Fruit fly (Drosophila melanogaster) whole organism, prepupa: ENCODE measurements around the gene Nna1.
A peak's percentile ranks its signal among the peaks of the same experiment; 100 is the strongest.

Experiments
- CG10669 ChIP-seq: fragments of 200-800 bp; sonication (Bioruptor generic); optimal IDR thresholded peaks from 3 replicates; lab custom pipeline; 2018; ENCODE audit warnings: missing biosample characterization, mild to moderate bottlenecking, missing genetic modification characterization, moderate library complexity
- CG11294 ChIP-seq: fragments of 200-800 bp; sonication (Bioruptor generic); IDR thresholded peaks from 2 replicates; pipeline ENCODE4 v1.3.6; 2022; ENCODE audit warnings: missing biosample characterization, missing genetic modification characterization
- CG11762 ChIP-seq: fragments of 200-800 bp; sonication (Bioruptor generic); optimal IDR thresholded peaks from 3 replicates; lab custom pipeline; 2016; ENCODE audit warnings: missing biosample characterization, missing genetic modification characterization; ENCODE audit not compliant: insufficient read depth
- CG11902 ChIP-seq: fragments of 200-800 bp; sonication (Bioruptor generic); optimal IDR thresholded peaks from 3 replicates; lab custom pipeline; 2016; ENCODE audit warnings: missing biosample characterization, missing genetic modification characterization
- CG15336 ChIP-seq: fragments of 200-800 bp; sonication (Bioruptor generic); IDR thresholded peaks from 2 replicates; pipeline ENCODE4 v1.3.6; 2022; ENCODE audit warnings: missing biosample characterization, missing genetic modification characterization
- CG3032 ChIP-seq: fragments of 200-800 bp; optimal IDR thresholded peaks from 2 replicates; lab custom pipeline; 2019; ENCODE audit warnings: missing biosample characterization, mild to moderate bottlenecking, missing genetic modification characterization, moderate library complexity
- CG32006 ChIP-seq: fragments of 200-800 bp; sonication (Bioruptor generic); optimal IDR thresholded peaks from 3 replicates; lab custom pipeline; 2017; ENCODE audit warnings: missing biosample characterization, mild to moderate bottlenecking, missing genetic modification characterization
- CG6163 ChIP-seq: fragments of 200-800 bp; sonication (Bioruptor generic); IDR thresholded peaks from 3 replicates; pipeline ENCODE4 v1.3.6; 2022; ENCODE audit warnings: missing biosample characterization, missing genetic modification characterization
- CG6854 ChIP-seq: fragments of 200-800 bp; sonication (Bioruptor generic); optimal IDR thresholded peaks from 2 replicates; lab custom pipeline; 2017; ENCODE audit warnings: missing biosample characterization, mild to moderate bottlenecking, missing genetic modification characterization
- CG7368 ChIP-seq: fragments of 200-800 bp; sonication (Bioruptor generic); optimal IDR thresholded peaks from 3 replicates; lab custom pipeline; 2016; ENCODE audit warnings: missing biosample characterization, missing genetic modification characterization
- CG8119 ChIP-seq: fragments of 200-800 bp; sonication (Bioruptor generic); IDR thresholded peaks from 3 replicates; pipeline ENCODE4 v1.3.6; 2022; ENCODE audit warnings: missing biosample characterization, missing genetic modification characterization
- CG8632 ChIP-seq: fragments of 200-800 bp; sonication (Bioruptor generic); optimal IDR thresholded peaks from 3 replicates; lab custom pipeline; 2016; ENCODE audit warnings: missing biosample characterization, missing genetic modification characterization
- Eip78C ChIP-seq: fragments of 200-800 bp; sonication (Bioruptor generic); peaks from one replicate; lab custom pipeline; 2016; ENCODE audit warnings: missing biosample characterization, missing genetic modification characterization
- Eip93F ChIP-seq: fragments of 200-800 bp; sonication (Bioruptor generic); optimal IDR thresholded peaks from 2 replicates; lab custom pipeline; 2016; ENCODE audit warnings: missing biosample characterization, mild to moderate bottlenecking, missing genetic modification characterization
- Ets21C ChIP-seq: fragments of 200-800 bp; sonication (Bioruptor generic); optimal IDR thresholded peaks from 3 replicates; lab custom pipeline; 2016; ENCODE audit warnings: missing biosample characterization, missing genetic modification characterization
- Ets96B ChIP-seq: fragments of 200-800 bp; optimal IDR thresholded peaks from 2 replicates; lab custom pipeline; 2019; ENCODE audit warnings: missing biosample characterization, mild to moderate bottlenecking, missing genetic modification characterization, moderate library complexity
- Hr38 ChIP-seq: sonication (Bioruptor generic); optimal IDR thresholded peaks from 2 replicates; lab custom pipeline; 2016; ENCODE audit warnings: missing biosample characterization, missing genetic modification characterization
- Hr39 ChIP-seq: fragments of 200-800 bp; sonication (Bioruptor generic); optimal IDR thresholded peaks from 2 replicates; lab custom pipeline; 2016; ENCODE audit warnings: missing biosample characterization, missing genetic modification characterization
- Lpt ChIP-seq: fragments of 200-800 bp; sonication (Bioruptor generic); optimal IDR thresholded peaks from 3 replicates; lab custom pipeline; 2016; ENCODE audit warnings: missing biosample characterization, missing genetic modification characterization
- Met ChIP-seq: fragments of 200-800 bp; sonication (Bioruptor generic); optimal IDR thresholded peaks from 3 replicates; lab custom pipeline; 2016; ENCODE audit warnings: missing biosample characterization, missing genetic modification characterization
- OdsH ChIP-seq: fragments of 200-800 bp; sonication (Bioruptor generic); optimal IDR thresholded peaks from 3 replicates; lab custom pipeline; 2016; ENCODE audit warnings: missing biosample characterization, missing genetic modification characterization
- Smox ChIP-seq: fragments of 200-800 bp; sonication (Bioruptor generic); optimal IDR thresholded peaks from 3 replicates; lab custom pipeline; 2016; ENCODE audit warnings: missing biosample characterization, missing genetic modification characterization
- Sox102F ChIP-seq: fragments of 200-800 bp; sonication (Bioruptor generic); optimal IDR thresholded peaks from 2 replicates; lab custom pipeline; 2016; ENCODE audit warnings: missing biosample characterization, mild to moderate bottlenecking, missing genetic modification characterization
- Sox14 ChIP-seq: fragments of 200-800 bp; sonication (Bioruptor generic); optimal IDR thresholded peaks from 3 replicates; lab custom pipeline; 2016; ENCODE audit warnings: missing biosample characterization, missing genetic modification characterization
- Sox15 ChIP-seq: fragments of 200-800 bp; sonication (Bioruptor generic); optimal IDR thresholded peaks from 3 replicates; lab custom pipeline; 2016; ENCODE audit warnings: missing biosample characterization, missing genetic modification characterization
- acj6 ChIP-seq: fragments of 200-800 bp; sonication (Bioruptor generic); optimal IDR thresholded peaks from 3 replicates; lab custom pipeline; 2016; ENCODE audit warnings: missing biosample characterization, missing genetic modification characterization
- cyc ChIP-seq: fragments of 200-800 bp; sonication (Bioruptor generic); optimal IDR thresholded peaks from 3 replicates; lab custom pipeline; 2016; ENCODE audit warnings: missing biosample characterization, missing genetic modification characterization
- eg ChIP-seq: fragments of 200-800 bp; sonication (Bioruptor generic); IDR thresholded peaks from 3 replicates; pipeline ENCODE4 v1.3.6; 2022; ENCODE audit warnings: missing biosample characterization, missing genetic modification characterization
- esn ChIP-seq: fragments of 200-800 bp; sonication (Bioruptor generic); optimal IDR thresholded peaks from 2 replicates; lab custom pipeline; 2016; ENCODE audit warnings: missing biosample characterization, mild to moderate bottlenecking, missing genetic modification characterization, moderate library complexity
- fd59A ChIP-seq: fragments of 200-800 bp; sonication (Bioruptor generic); optimal IDR thresholded peaks from 2 replicates; lab custom pipeline; 2017; ENCODE audit warnings: missing biosample characterization, mild to moderate bottlenecking, missing genetic modification characterization, missing genetic modification reagents
- fd85E ChIP-seq: fragments of 200-800 bp; sonication (Bioruptor generic); optimal IDR thresholded peaks from 3 replicates; lab custom pipeline; 2016; ENCODE audit warnings: missing biosample characterization, missing genetic modification characterization
- fkh ChIP-seq: fragments of 200-800 bp; sonication (Bioruptor generic); optimal IDR thresholded peaks from 3 replicates; lab custom pipeline; 2017; ENCODE audit warnings: missing biosample characterization, mild to moderate bottlenecking, missing genetic modification characterization, moderate library complexity
- net ChIP-seq: fragments of 200-800 bp; sonication (Bioruptor generic); optimal IDR thresholded peaks from 3 replicates; lab custom pipeline; 2016; ENCODE audit warnings: missing biosample characterization, missing genetic modification characterization
- salr ChIP-seq, 2 experiments: fragments of 200-800 bp; sonication (Bioruptor generic); optimal IDR thresholded peaks; 3 replicates each; lab custom pipeline; 2016 to 2018; ENCODE audit warnings: missing biosample characterization in 2 of 2, missing genetic modification characterization in 2 of 2, mild to moderate bottlenecking in 1 of 2
- ss ChIP-seq, 2 experiments: fragments of 200-800 bp; sonication (Bioruptor generic); optimal IDR thresholded peaks; 2 replicates in 1 of 2; 3 replicates in 1 of 2; lab custom pipeline; 2017 to 2018; ENCODE audit warnings: mild to moderate bottlenecking in 2 of 2, missing biosample characterization in 2 of 2, missing genetic modification characterization in 2 of 2, moderate library complexity in 1 of 2
- svp ChIP-seq: fragments of 200-800 bp; sonication (Bioruptor generic); peaks from one replicate; lab custom pipeline; 2016; ENCODE audit warnings: missing biosample characterization, missing genetic modification characterization
- topi ChIP-seq: fragments of 200-800 bp; sonication (Bioruptor generic); optimal IDR thresholded peaks from 3 replicates; lab custom pipeline; 2016; ENCODE audit warnings: missing biosample characterization, missing genetic modification characterization

Gene Nna1

DNA sequence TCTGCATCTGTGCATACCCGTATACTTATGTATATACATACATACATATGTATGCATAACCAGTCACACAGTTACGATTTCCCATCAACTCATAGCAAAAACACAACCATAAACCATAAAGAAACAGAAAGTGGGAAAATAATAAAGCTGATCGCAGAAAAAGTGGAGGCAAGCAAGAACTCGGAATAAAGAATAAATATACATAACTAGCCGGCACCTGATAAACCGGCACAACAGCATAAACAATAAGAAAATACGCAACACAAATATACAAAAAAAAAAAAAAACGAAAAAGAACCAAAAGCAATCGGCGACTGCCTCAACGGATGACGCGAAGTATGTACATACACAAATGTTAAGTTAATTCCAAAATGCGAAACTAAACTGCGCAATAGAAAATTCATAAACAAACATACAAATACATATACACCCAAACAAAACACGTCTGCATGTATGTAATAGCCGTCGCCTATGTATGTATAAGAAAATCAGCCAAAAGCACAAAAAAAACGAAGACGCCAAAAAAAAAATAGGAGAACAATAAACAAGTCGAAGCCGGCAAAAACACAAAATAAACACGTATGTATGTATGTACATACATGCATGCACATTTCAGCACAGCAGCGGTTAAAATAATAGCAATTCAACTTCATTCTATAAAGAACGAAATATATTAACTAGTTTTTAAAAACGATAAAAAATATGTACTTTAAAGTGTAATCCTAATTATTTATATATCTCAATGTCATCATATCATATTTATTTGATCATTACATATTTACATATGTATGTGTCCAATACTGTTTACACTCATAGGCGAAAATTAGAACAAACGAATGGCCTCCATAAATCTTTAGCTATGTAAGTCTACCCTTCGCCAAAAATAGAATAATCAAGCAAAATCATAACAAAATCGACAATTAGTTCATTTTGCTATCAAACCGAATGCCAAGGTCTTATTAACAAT is 57.1 kb downstream of the Nna1 start (continued):
- TF ChIP-seq salr (GFP tag; optimal IDR thresholded peaks at IDR 0.05; lab: Kevin White, UChicago) (no peak), CG7368 (GFP tag; lab: Kevin White, UChicago) (peak; percentile 5), CG11762 (GFP tag; lab: Kevin White, UChicago) (no peak), CG8119 (GFP tag; lab: Robert Waterston, UW) (peak; percentile 75; the same call in 2 of the 3 replicates), Smox (GFP tag; lab: Kevin White, UChicago) (peak; percentile 19), Eip93F (no peak), topi (GFP tag; lab: Kevin White, UChicago) (peak; percentile 24), CG32006 (GFP tag; lab: Kevin White, UChicago) (peak; percentile 54), fd85E (GFP tag; lab: Kevin White, UChicago) (no peak), Ets21C (no peak)

DNA sequence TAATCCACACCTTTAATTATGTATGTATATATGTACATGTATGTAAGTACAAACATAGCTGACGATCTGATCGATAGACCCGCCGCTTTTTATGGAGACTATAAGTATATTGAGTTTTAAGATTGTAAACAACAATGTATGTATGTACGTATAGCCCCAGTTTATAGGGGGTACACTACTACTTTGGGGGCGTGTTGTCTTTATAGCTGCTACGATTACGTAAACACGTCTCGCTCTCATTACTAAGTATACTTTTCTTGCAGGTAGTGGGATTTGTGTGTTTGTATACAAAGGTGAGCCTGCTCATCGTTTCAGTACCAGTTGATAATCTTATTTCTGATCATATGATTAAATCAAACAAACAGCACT is 57.8 kb downstream of the Nna1 start:
- TF ChIP-seq CG8119 (GFP tag; lab: Robert Waterston, UW) (no peak), fkh (GFP tag; lab: Kevin White, UChicago) (peak; percentile 72)

DNA sequence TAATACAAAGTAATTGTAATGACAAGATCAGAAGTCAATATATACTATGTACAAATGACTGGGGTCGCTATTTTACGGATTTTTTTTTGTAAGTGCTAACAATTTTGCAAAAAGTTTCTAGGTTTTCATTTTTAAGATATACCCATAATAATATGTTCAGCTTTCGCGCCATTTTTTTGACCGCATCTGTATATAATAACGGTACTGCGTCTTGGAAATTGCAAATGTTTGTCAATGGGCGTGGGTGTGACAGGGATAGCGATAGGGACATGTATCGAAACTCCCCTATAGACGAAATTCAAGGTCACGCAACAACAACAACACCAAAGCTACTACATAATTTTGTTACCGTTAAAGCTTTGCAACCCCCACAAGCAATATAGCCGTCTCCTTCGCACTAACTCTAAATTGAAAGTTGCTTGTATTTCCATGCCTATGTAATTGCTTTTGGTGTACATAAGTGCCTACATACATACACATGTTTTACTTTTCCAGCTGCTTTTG is 60.5 kb downstream of the Nna1 start:
- TF ChIP-seq svp (GFP tag; lab: Kevin White, UChicago) (no peak), Eip78C (GFP tag; lab: Kevin White, UChicago) (peak; percentile 61)
- TF ChIP-seq, all 60 proteins: peak for 1

DNA sequence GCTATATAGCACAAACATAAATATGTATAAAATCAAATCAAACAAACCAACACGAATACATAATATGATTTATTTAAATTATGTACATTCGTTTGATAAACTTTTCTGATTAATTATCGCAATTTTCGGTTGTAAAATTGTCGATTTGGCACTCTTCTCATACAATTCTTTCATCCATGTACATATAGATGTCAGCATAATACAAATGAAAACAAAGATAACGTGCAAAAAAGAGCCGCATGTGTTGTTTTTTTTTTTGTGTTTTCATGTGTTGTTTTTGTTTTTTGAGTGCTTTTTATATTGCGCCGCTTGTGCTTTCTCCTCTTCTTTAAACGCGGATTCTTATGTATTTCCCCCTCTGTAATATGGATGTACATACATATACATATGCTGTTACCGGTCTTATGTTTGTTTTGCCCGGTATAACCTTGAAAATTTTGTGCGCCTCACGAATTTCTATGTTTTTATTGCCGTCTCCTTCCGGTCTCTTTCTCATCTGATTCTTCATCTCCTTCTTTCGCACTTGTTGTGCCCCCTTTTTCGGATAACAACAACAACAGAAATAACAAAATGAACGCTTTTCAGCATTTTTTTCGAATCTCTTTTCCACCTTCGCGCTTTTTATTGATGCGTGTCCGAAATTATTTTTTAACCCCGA is 61.1 kb downstream of the Nna1 start:
- TF ChIP-seq Hr39 (GFP tag; lab: Kevin White, UChicago) (no peak), CG7368 (GFP tag; lab: Kevin White, UChicago) (no peak), CG6163 (GFP tag; lab: Robert Waterston, UW) (peak; percentile 31; the same call in 2 of the 3 replicates), CG8119 (GFP tag; lab: Robert Waterston, UW) (no peak), cyc (GFP tag; lab: Kevin White, UChicago) (no peak), CG6854 (GFP tag; lab: Kevin White, UChicago) (peak; percentile 19), ss (GFP tag; optimal IDR thresholded peaks at IDR 0.05; lab: Kevin White, UChicago) (peak in 1 of 2 experiments; percentile 5)

DNA sequence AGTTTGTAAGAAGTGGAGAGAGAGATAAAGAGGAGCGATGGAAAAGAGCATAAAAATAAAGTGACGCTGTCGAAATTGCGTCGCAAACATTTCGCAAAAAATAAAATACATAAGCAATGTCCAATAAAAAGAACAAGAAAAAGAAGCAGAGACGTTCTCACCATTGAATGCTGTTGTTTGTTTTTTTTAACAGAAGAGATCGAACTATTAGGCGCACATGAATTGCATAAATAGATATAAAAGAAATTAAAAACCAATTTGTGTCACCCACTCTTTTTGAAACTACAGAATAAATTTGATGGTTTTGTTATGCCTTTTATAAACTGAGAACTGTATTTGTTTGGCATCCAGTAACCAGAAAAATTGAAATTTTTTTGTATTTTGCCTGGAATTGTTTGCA is 61.7 kb downstream of the Nna1 start:
- TF ChIP-seq svp (GFP tag; lab: Kevin White, UChicago) = peak; percentile 58
- no peak for TF ChIP-seq Ets96B
- no peak for TF ChIP-seq CG3032

DNA sequence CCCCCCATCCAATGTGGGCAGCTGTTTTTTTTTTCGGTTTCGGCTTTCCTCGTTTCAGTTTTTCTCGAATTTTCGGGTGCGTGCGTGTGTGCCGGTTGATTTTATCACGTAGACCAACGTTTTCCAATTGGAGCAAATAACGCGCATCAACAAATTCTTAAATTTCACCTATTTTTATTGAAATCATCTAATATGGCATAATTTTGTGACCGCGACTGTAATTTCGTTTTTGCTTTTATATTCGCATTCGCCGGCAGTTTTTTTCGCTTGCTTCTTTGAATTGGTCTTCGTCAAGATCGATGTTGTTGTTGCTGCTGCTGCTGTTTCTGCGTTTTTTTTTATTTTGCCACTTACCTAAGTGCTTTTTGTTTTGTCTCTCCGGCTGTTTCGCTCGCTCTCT is 62.4 kb downstream of the Nna1 start:
- TF ChIP-seq Ets96B (peak; percentile 34), topi (GFP tag; lab: Kevin White, UChicago) (peak; percentile 62), fkh (GFP tag; lab: Kevin White, UChicago) (no peak), CG11762 (GFP tag; lab: Kevin White, UChicago) (peak; percentile 3), Lpt (GFP tag; lab: Kevin White, UChicago) (peak; percentile 28), CG10669 (GFP tag; lab: Kevin White, UChicago) (peak; percentile 26), esn (GFP tag; lab: Kevin White, UChicago) (peak; percentile 48), Hr38 (GFP tag; lab: Kevin White, UChicago) (no peak), cyc (GFP tag; lab: Kevin White, UChicago) (peak; percentile 20), acj6 (GFP tag; lab: Kevin White, UChicago) (peak; percentile 31), CG11294 (GFP tag; lab: Robert Waterston, UW) (no peak; the same call in 1 of the 2 replicates), CG7368 (GFP tag; lab: Kevin White, UChicago) (peak; percentile 49), eg (GFP tag; lab: Robert Waterston, UW) (peak; percentile 80), fd59A (no peak), svp (GFP tag; lab: Kevin White, UChicago) (peak; percentile 77), Sox102F (GFP tag; lab: Kevin White, UChicago) (peak; percentile 38), Sox15 (GFP tag; lab: Kevin White, UChicago) (peak; percentile 8), CG32006 (GFP tag; lab: Kevin White, UChicago) (peak; percentile 53), CG8119 (GFP tag; lab: Robert Waterston, UW) (peak; percentile 73), CG11902 (no peak), Sox14 (GFP tag; lab: Kevin White, UChicago) (peak; percentile 34), CG15336 (GFP tag; lab: Robert Waterston, UW) (peak; percentile 58), net (GFP tag; lab: Kevin White, UChicago) (peak; percentile 34), CG8632 (GFP tag; lab: Kevin White, UChicago) (peak; percentile 6), OdsH (GFP tag; lab: Kevin White, UChicago) (peak; percentile 22), Met (peak; percentile 62)
